Worm (Caenorhabditis elegans) whole organism, L3 larva: ENCODE data around the gene F42A10.9.
A peak's percentile ranks its signal among the peaks of the same experiment; 100 is the strongest.

Source experiments
- R02D3.7 ChIP-seq: fragments of 150-350 bp; optimal IDR thresholded peaks from 2 replicates; lab custom pipeline; 2014; ENCODE audit warnings: missing biosample characterization, missing genetic modification characterization
- ZK546.5 ChIP-seq: sonication (generic microtip); optimal IDR thresholded peaks from 2 replicates; lab custom pipeline; 2017; ENCODE audit warnings: missing biosample characterization, missing genetic modification characterization
- aly-2 ChIP-seq: fragments of 150-350 bp; optimal IDR thresholded peaks from 2 replicates; lab custom pipeline; 2014; ENCODE audit warnings: missing biosample characterization, missing genetic modification characterization
- ama-1 ChIP-seq: fragments of 150-350 bp; optimal IDR thresholded peaks from 2 replicates; lab custom pipeline; 2018
- ceh-16 ChIP-seq: sonication (generic microtip); optimal IDR thresholded peaks from 2 replicates; lab custom pipeline; 2017; ENCODE audit warnings: missing biosample characterization, missing genetic modification characterization
- ceh-28 ChIP-seq: fragments of 150-350 bp; optimal IDR thresholded peaks from 2 replicates; lab custom pipeline; 2014; ENCODE audit warnings: missing biosample characterization, missing genetic modification reagents, missing genetic modification characterization
- ceh-82 ChIP-seq: fragments of 150-350 bp; optimal IDR thresholded peaks from 2 replicates; lab custom pipeline; 2014; ENCODE audit warnings: missing biosample characterization, missing genetic modification characterization
- ceh-9 ChIP-seq: sonication (generic microtip); optimal IDR thresholded peaks from 2 replicates; lab custom pipeline; 2018; ENCODE audit warnings: missing biosample characterization, missing genetic modification characterization
- daf-12 ChIP-seq: fragments of 150-350 bp; optimal IDR thresholded peaks from 2 replicates; lab custom pipeline; 2014; ENCODE audit warnings: missing biosample characterization, missing genetic modification reagents, missing genetic modification characterization
- egl-27 ChIP-seq: sonication (generic microtip); optimal IDR thresholded peaks from 4 replicates; lab custom pipeline; 2017; ENCODE audit warnings: missing biosample characterization, missing genetic modification reagents, missing genetic modification characterization
- egl-5 ChIP-seq: fragments of 150-350 bp; optimal IDR thresholded peaks from 2 replicates; lab custom pipeline; 2017; ENCODE audit warnings: missing biosample characterization, missing genetic modification reagents, missing genetic modification characterization, inconsistent platforms
- elt-2 ChIP-seq: sonication (generic microtip); optimal IDR thresholded peaks from 2 replicates; lab custom pipeline; 2016; ENCODE audit warnings: missing genetic modification reagents, mild to moderate bottlenecking, missing genetic modification characterization, missing compliant biosample characterization
- elt-3 ChIP-seq, 3 experiments: fragments of 150-350 bp in 1 of 3; sonication (generic microtip) in 2 of 3; optimal IDR thresholded peaks; 2 replicates in 2 of 3; 4 replicates in 1 of 3; lab custom pipeline; 2014 to 2017; ENCODE audit warnings: missing biosample characterization in 3 of 3, missing genetic modification characterization in 3 of 3
- fkh-10 ChIP-seq: sonication (generic microtip); optimal IDR thresholded peaks from 2 replicates; lab custom pipeline; 2017; ENCODE audit warnings: missing biosample characterization, missing genetic modification reagents, missing genetic modification characterization
- fkh-2 ChIP-seq: fragments of 150-350 bp; optimal IDR thresholded peaks from 2 replicates; lab custom pipeline; 2014; ENCODE audit warnings: missing biosample characterization, missing genetic modification reagents, missing genetic modification characterization
- fos-1 ChIP-seq: fragments of 150-350 bp; optimal IDR thresholded peaks from 2 replicates; lab custom pipeline; 2014; ENCODE audit warnings: missing biosample characterization, missing genetic modification characterization
- jun-1 ChIP-seq: fragments of 150-350 bp; optimal IDR thresholded peaks from 2 replicates; lab custom pipeline; 2014; ENCODE audit warnings: missing biosample characterization, missing genetic modification reagents, missing genetic modification characterization
- lin-39 ChIP-seq: fragments of 150-350 bp; optimal IDR thresholded peaks from 2 replicates; lab custom pipeline; 2018; ENCODE audit warnings: missing biosample characterization, missing genetic modification reagents, missing genetic modification characterization
- lsy-12 ChIP-seq: sonication (generic microtip); optimal IDR thresholded peaks from 2 replicates; lab custom pipeline; 2016; ENCODE audit warnings: mild to moderate bottlenecking, missing genetic modification characterization, missing compliant biosample characterization
- mdl-1 ChIP-seq: fragments of 150-350 bp; optimal IDR thresholded peaks from 2 replicates; lab custom pipeline; 2014; ENCODE audit warnings: missing biosample characterization, missing genetic modification characterization
- mml-1 ChIP-seq: fragments of 150-350 bp; sonication (generic microtip); optimal IDR thresholded peaks from 3 replicates; lab custom pipeline; 2014; ENCODE audit warnings: missing biosample characterization, missing genetic modification characterization
- nfya-1 ChIP-seq: sonication (generic microtip); optimal IDR thresholded peaks from 2 replicates; lab custom pipeline; 2017; ENCODE audit warnings: missing genetic modification characterization, mild to moderate bottlenecking, missing compliant biosample characterization, antibody characterized with exemption, moderate library complexity; ENCODE audit not compliant: insufficient read depth
- nhr-11 ChIP-seq: fragments of 150-350 bp; optimal IDR thresholded peaks from 2 replicates; lab custom pipeline; 2014; ENCODE audit warnings: missing biosample characterization, missing genetic modification characterization
- nhr-12 ChIP-seq: fragments of 150-350 bp; optimal IDR thresholded peaks from 2 replicates; lab custom pipeline; 2014; ENCODE audit warnings: missing biosample characterization, missing genetic modification characterization
- nhr-23 ChIP-seq: fragments of 150-350 bp; optimal IDR thresholded peaks from 2 replicates; lab custom pipeline; 2014; ENCODE audit warnings: missing biosample characterization, missing genetic modification reagents, missing genetic modification characterization
- nhr-25 ChIP-seq: sonication (generic microtip); optimal IDR thresholded peaks from 2 replicates; lab custom pipeline; 2017; ENCODE audit warnings: missing biosample characterization, missing genetic modification characterization
- nhr-28 ChIP-seq: fragments of 150-350 bp; optimal IDR thresholded peaks from 2 replicates; lab custom pipeline; 2014; ENCODE audit warnings: missing biosample characterization, missing genetic modification characterization
- nhr-43 ChIP-seq: sonication (generic microtip); optimal IDR thresholded peaks from 2 replicates; lab custom pipeline; 2016; ENCODE audit warnings: mild to moderate bottlenecking, missing genetic modification characterization, missing compliant biosample characterization; ENCODE audit not compliant: poor library complexity, severe bottlenecking
- nhr-77 ChIP-seq: fragments of 150-350 bp; optimal IDR thresholded peaks from 2 replicates; lab custom pipeline; 2014; ENCODE audit warnings: missing biosample characterization, missing genetic modification characterization
- pha-4 ChIP-seq: fragments of 150-350 bp; optimal IDR thresholded peaks from 2 replicates; lab custom pipeline; 2014; ENCODE audit warnings: missing biosample characterization, missing genetic modification reagents, missing genetic modification characterization
- pqm-1 ChIP-seq: fragments of 150-350 bp; optimal IDR thresholded peaks from 2 replicates; lab custom pipeline; 2017; ENCODE audit warnings: missing biosample characterization, missing genetic modification characterization, inconsistent platforms
- skn-1 ChIP-seq: fragments of 150-350 bp; optimal IDR thresholded peaks from 2 replicates; lab custom pipeline; 2014; ENCODE audit warnings: missing biosample characterization, missing genetic modification characterization
- snpc-4 ChIP-seq: fragments of 150-350 bp; optimal IDR thresholded peaks from 2 replicates; lab custom pipeline; 2014; ENCODE audit warnings: missing biosample characterization, missing genetic modification characterization
- tbx-2 ChIP-seq: sonication (generic microtip); optimal IDR thresholded peaks from 2 replicates; lab custom pipeline; 2016; ENCODE audit warnings: mild to moderate bottlenecking, missing genetic modification characterization, missing compliant biosample characterization
- unc-39 ChIP-seq: sonication (generic microtip); optimal IDR thresholded peaks from 4 replicates; lab custom pipeline; 2017; ENCODE audit warnings: missing biosample characterization, missing genetic modification characterization
- zag-1 ChIP-seq: fragments of 150-350 bp; optimal IDR thresholded peaks from 2 replicates; lab custom pipeline; 2014; ENCODE audit warnings: missing biosample characterization, missing genetic modification characterization
- ztf-11 ChIP-seq: fragments of 150-350 bp; optimal IDR thresholded peaks from 2 replicates; lab custom pipeline; 2014; ENCODE audit warnings: missing biosample characterization, missing genetic modification characterization
- ztf-4 ChIP-seq: fragments of 150-350 bp; optimal IDR thresholded peaks from 2 replicates; lab custom pipeline; 2014; ENCODE audit warnings: missing biosample characterization, missing genetic modification characterization

Gene F42A10.9

ce11 chrIII:6144390-6144962, 19.9 kb upstream of the F42A10.9 start:
- no peak for TF ChIP-seq ceh-16 (tag; lab: Kevin White, UChicago)
- TF ChIP-seq lsy-12 (tag; lab: Kevin White, UChicago), result peak; percentile 29
- TF ChIP-seq nfya-1 (tag; lab: Kevin White, UChicago), result peak; percentile 76
- no peak for TF ChIP-seq ztf-4
- TF ChIP-seq nhr-23 (tag; lab: Kevin White, UChicago), result peak; percentile 7
- TF ChIP-seq egl-27 (tag; lab: Kevin White, UChicago), result no peak
- no peak for TF ChIP-seq tbx-2 (tag; lab: Kevin White, UChicago)
- peak; percentile 11 for TF ChIP-seq mdl-1
- peak; percentile 34 for TF ChIP-seq nhr-11
- peak; percentile 30 for TF ChIP-seq nhr-43 (tag; lab: Kevin White, UChicago)
- no peak for TF ChIP-seq zag-1
- no peak for TF ChIP-seq nhr-28 (tag; lab: Kevin White, UChicago)
- no peak for TF ChIP-seq nhr-12
- no peak for TF ChIP-seq skn-1
- no peak for TF ChIP-seq aly-2 (tag; lab: Kevin White, UChicago)
- TF ChIP-seq jun-1 (tag; lab: Kevin White, UChicago), result peak; percentile 75

ce11 chrIII:6145309-6145708, 19.1 kb upstream of the F42A10.9 start:
- peak in 1 of 3 experiments; percentile 30 for TF ChIP-seq elt-3 (tag; optimal IDR thresholded peaks at IDR 0.05; lab: Kevin White, UChicago)
- TF ChIP-seq elt-2, result peak; percentile 42
- TF ChIP-seq nhr-23 (tag; lab: Kevin White, UChicago), result peak; percentile 82
- TF ChIP-seq unc-39, result no peak
- TF ChIP-seq R02D3.7 (tag; lab: Kevin White, UChicago), result no peak
- no peak for TF ChIP-seq aly-2 (tag; lab: Kevin White, UChicago)
- peak; percentile 49 for TF ChIP-seq nhr-25 (tag; lab: Kevin White, UChicago)
- TF ChIP-seq nhr-43 (tag; lab: Kevin White, UChicago), result peak; percentile 72
- TF ChIP-seq ama-1 (lab: Kevin White, UChicago), result peak; percentile 6
- peak; percentile 24 for TF ChIP-seq jun-1 (tag; lab: Kevin White, UChicago)
- TF ChIP-seq, all 47 proteins: peak for 7

- TF ChIP-seq pha-4 (tag; lab: Kevin White, UChicago) (no peak), ceh-82 (tag; lab: Kevin White, UChicago) (no peak), fkh-10 (no peak), pqm-1 (tag; lab: Kevin White, UChicago) (no peak), zag-1 (no peak), egl-5 (tag; lab: Kevin White, UChicago) (no peak), nhr-25 (tag; lab: Kevin White, UChicago) (no peak), elt-3 (tag; optimal IDR thresholded peaks at IDR 0.05; lab: Kevin White, UChicago) (no peak), skn-1 (peak; percentile 89), mml-1 (no peak), ceh-9 (tag; lab: Kevin White, UChicago) (no peak), nhr-23 (tag; lab: Kevin White, UChicago) (peak; percentile 10), ceh-16 (tag; lab: Kevin White, UChicago) (no peak), mdl-1 (no peak), fkh-2 (tag; lab: Kevin White, UChicago) (no peak), ZK546.5 (no peak), nhr-28 (tag; lab: Kevin White, UChicago) (no peak), ztf-11 (tag; lab: Kevin White, UChicago) (no peak), ama-1 (lab: Kevin White, UChicago) (no peak), nhr-12 (no peak), daf-12 (tag; lab: Kevin White, UChicago) (no peak), unc-39 (no peak), nhr-11 (no peak), ceh-28 (no peak), egl-27 (tag; lab: Kevin White, UChicago) (no peak), lsy-12 (tag; lab: Kevin White, UChicago) (no peak), lin-39 (no peak), fos-1 (tag; lab: Kevin White, UChicago) (no peak), jun-1 (tag; lab: Kevin White, UChicago) (peak; percentile 3), nhr-77 (tag; lab: Kevin White, UChicago) (no peak), snpc-4 (tag; lab: Kevin White, UChicago) (no peak), elt-2 (peak; percentile 17)
Measured at ce11 chrIII:6145896-6146295, 18.5 kb upstream of the F42A10.9 start, which contains the start of gene Y42G9A.3. Gene Y42G9A.3, plus strand, starts transcription at chrIII:6146258.
